Worm (Caenorhabditis elegans): ENCODE measurements around the gene egl-43.
"Not testable (repeated sequence)": the region's sequence is repeated elsewhere in the genome, so short reads cannot be mapped to it uniquely, and the experiment has no call there.

The egl-43 gene

ce11 chrII:10001546-10001945 is 46.6 kb downstream of the egl-43 start, which contains the start of gene ZK892.3:
TSS of gene ZK892.3 (plus strand) at chrII:10001846.
- no peak for TF ChIP-seq W03F9.2 (tag; optimal IDR thresholded peaks at IDR 0.05)
- TF ChIP-seq dao-5 (tag; optimal IDR thresholded peaks at IDR 0.05): no peak
- TF ChIP-seq him-1 (tag; optimal IDR thresholded peaks at IDR 0.05): no peak

DNA sequence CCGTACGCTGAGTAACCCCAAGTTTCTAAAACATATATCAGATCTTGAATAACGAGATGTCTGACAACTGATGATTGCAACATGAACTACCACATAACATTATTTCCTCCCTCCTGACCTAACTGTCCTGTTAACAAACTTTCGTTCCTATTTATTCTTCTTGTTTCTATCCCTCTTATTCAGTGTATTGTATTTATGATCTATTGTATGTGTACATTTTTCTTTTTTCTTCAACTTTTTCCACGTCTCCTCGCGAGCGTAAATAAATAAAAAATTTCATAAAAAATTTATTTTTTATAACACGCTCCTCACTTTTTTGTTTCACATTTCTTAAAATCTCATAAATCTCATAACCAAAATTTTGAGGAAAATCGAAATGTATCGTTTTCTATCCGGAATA is 51.3 kb downstream of the egl-43 start, which contains the start of gene ZK892.4:
Gene ZK892.4, plus strand, starts transcription at position 301 of the 400 bp plus-strand sequence.
- TF ChIP-seq W03F9.2, him-1, dao-5 (tag; optimal IDR thresholded peaks at IDR 0.05): not testable (repeated sequence)

DNA sequence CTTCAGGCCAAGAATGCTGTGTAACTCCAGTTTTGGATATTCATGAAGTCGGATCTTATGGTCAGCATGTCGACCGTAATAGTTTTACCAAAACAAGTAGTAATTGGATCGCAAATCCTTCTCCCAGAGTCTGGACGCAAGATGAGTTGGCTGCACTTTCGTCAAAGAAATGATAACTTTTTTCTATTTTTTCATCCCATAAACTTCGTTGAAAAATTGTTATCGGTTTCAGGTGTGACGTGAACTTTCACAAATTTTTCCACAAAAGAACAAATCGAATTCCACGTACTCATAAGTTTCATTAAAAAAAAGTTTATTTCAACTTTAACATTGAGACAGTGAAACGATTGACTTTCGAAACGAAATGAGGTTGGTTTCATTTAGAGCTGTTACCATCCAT is 52.9 kb downstream of the egl-43 start, which contains the start of gene ZK892.5:
Gene ZK892.5, plus strand, starts transcription at position 301 of the 400 bp plus-strand sequence.
- TF ChIP-seq W03F9.2 (tag; optimal IDR thresholded peaks at IDR 0.05) (no peak), dao-5 (tag; optimal IDR thresholded peaks at IDR 0.05) (no peak), him-1 (tag; optimal IDR thresholded peaks at IDR 0.05) (no peak)

DNA sequence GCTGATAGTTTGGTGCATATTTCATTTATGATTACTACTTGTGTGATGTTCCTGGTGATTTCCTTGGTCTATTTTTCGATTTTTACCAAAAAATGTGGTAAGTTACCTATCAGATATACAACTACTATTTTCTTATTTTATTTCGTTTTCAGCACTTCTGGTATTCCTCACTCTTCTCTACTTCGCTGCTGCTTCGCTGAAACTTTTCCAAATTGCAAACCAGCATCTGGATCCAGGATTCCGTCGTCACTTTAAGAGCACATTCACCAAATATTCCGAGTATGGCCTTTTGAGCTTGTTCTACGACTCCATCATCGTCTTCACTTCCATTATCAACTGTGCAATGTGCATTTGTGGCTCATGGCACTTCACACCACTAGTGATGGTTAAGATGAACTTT is 53.6 kb downstream of the egl-43 start:
- TF ChIP-seq dao-5 (tag; optimal IDR thresholded peaks at IDR 0.05) (no peak), W03F9.2 (tag; optimal IDR thresholded peaks at IDR 0.05) (no peak), him-1 (tag; optimal IDR thresholded peaks at IDR 0.05) (no peak)

DNA sequence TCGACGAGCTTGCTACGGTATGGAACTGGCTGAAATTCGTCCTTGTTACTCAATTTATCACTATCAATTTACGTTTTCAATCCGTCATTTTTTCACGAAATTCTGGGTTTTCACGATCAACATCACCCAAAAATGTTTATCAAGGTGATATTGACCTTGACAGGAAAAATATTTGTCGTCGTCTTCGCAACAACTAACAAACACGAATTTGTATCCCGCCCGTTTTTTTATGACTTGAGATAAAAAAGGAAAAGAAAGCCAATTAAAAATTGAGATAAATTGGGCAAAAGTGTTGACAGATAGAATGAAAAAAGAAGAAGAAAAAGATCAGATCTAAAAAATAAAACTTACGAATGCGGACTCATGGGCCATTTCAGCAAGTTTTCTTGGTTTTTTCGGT is 55.9 kb downstream of the egl-43 start:
- no peak for TF ChIP-seq W03F9.2 (tag; optimal IDR thresholded peaks at IDR 0.05)

- TF ChIP-seq W03F9.2 (tag; optimal IDR thresholded peaks at IDR 0.05) (no peak), him-1 (tag; optimal IDR thresholded peaks at IDR 0.05) (no peak), dao-5 (tag; optimal IDR thresholded peaks at IDR 0.05) (no peak)
Measured at ce11 chrII:10011733-10012132, 56.7 kb downstream of the egl-43 start.

ce11 chrII:10012490-10012889 is 57.5 kb downstream of the egl-43 start:
- no peak for TF ChIP-seq W03F9.2 (tag; optimal IDR thresholded peaks at IDR 0.05)
- TF ChIP-seq dao-5 (tag; optimal IDR thresholded peaks at IDR 0.05): no peak
- no peak for TF ChIP-seq him-1 (tag; optimal IDR thresholded peaks at IDR 0.05)

All from whole organism, L4/young adult.